Worm (Caenorhabditis elegans) whole organism, early embryonic: Measurements from ENCODE around the gene pdl-1.

Experiments
- B0310.2 ChIP-seq: sonication (generic microtip); optimal IDR thresholded peaks from 2 replicates; lab custom pipeline; 2016; ENCODE audit warnings: mild to moderate bottlenecking, missing genetic modification characterization, missing compliant biosample characterization
- aly-1 ChIP-seq: sonication (generic microtip); optimal IDR thresholded peaks from 2 replicates; lab custom pipeline; 2016; ENCODE audit warnings: missing genetic modification characterization, missing compliant biosample characterization
- ama-1 ChIP-seq: fragments of 150-350 bp; optimal IDR thresholded peaks from 2 replicates; lab custom pipeline; 2014
- ceh-13 ChIP-seq: fragments of 200-800 bp; sonication (Bioruptor generic); optimal IDR thresholded peaks from 2 replicates; lab custom pipeline; 2018; ENCODE audit warnings: mild to moderate bottlenecking, missing genetic modification characterization, missing compliant biosample characterization
- ets-7 ChIP-seq: sonication (generic microtip); optimal IDR thresholded peaks from 2 replicates; lab custom pipeline; 2016; ENCODE audit warnings: missing genotype, missing genetic modification characterization, missing compliant biosample characterization
- flt-1 ChIP-seq: fragments of 200-800 bp; sonication (Bioruptor generic); IDR thresholded peaks from 2 replicates; pipeline ENCODE4 v1.3.6; 2022; ENCODE audit warnings: missing genetic modification characterization, missing compliant biosample characterization
- hmg-4 ChIP-seq: fragments of 200-800 bp; sonication (Bioruptor generic); optimal IDR thresholded peaks from 2 replicates; lab custom pipeline; 2018; ENCODE audit warnings: mild to moderate bottlenecking, missing genetic modification characterization, missing compliant biosample characterization
- hnd-1 ChIP-seq: sonication (generic microtip); optimal IDR thresholded peaks from 2 replicates; lab custom pipeline; 2016; ENCODE audit warnings: missing genetic modification characterization, missing compliant biosample characterization
- pes-1 ChIP-seq: fragments of 200-800 bp; sonication (Bioruptor generic); IDR thresholded peaks from 2 replicates; pipeline ENCODE4 v1.3.6; 2022; ENCODE audit warnings: missing genetic modification reagents, missing genetic modification characterization, missing compliant biosample characterization
- scrt-1 ChIP-seq: fragments of 200-800 bp; sonication (Bioruptor generic); IDR thresholded peaks from 2 replicates; pipeline ENCODE4 v1.3.6; 2022; ENCODE audit warnings: missing genetic modification characterization, missing compliant biosample characterization
- sea-1 ChIP-seq: fragments of 200-800 bp; sonication (Bioruptor generic); conservative IDR thresholded peaks from 2 replicates; pipeline ENCODE4 v1.3.6; 2022; ENCODE audit warnings: missing genetic modification characterization, missing compliant biosample characterization
- tbx-11 ChIP-seq: fragments of 200-800 bp; sonication (Bioruptor generic); IDR thresholded peaks from 2 replicates; pipeline ENCODE4 v1.3.6; 2022; ENCODE audit warnings: missing genetic modification characterization, missing compliant biosample characterization
- tbx-37 ChIP-seq: fragments of 200-800 bp; sonication (Bioruptor generic); conservative IDR thresholded peaks from 2 replicates; pipeline ENCODE4 v1.3.6; 2022; ENCODE audit warnings: missing genetic modification reagents, missing genetic modification characterization, missing compliant biosample characterization
- tra-4 ChIP-seq: sonication (generic microtip); optimal IDR thresholded peaks from 2 replicates; lab custom pipeline; 2017; ENCODE audit warnings: missing genetic modification characterization, missing compliant biosample characterization

- TF ChIP-seq tbx-37 (GFP tag; lab: Robert Waterston, UW) (no peak), ceh-13 (no peak), ets-7 (tag; lab: Kevin White, UChicago) (no peak), flt-1 (GFP tag; lab: Robert Waterston, UW) (no peak), ama-1 (lab: Kevin White, UChicago) (no peak), pes-1 (GFP tag; lab: Robert Waterston, UW) (no peak), B0310.2 (tag; lab: Kevin White, UChicago) (no peak), aly-1 (no peak), hmg-4 (GFP tag; lab: Kevin White, UChicago) (no peak), scrt-1 (GFP tag; lab: Robert Waterston, UW) (no peak), sea-1 (GFP tag; lab: Robert Waterston, UW) (no peak), tra-4 (tag; lab: Kevin White, UChicago) (no peak), tbx-11 (GFP tag; lab: Robert Waterston, UW) (no peak), hnd-1 (tag; lab: Kevin White, UChicago) (no peak)
These were observed 971 bp upstream of the pdl-1 start for ce11 chrII:7182630-7183029.
